Fruit fly (Drosophila melanogaster): ENCODE results near the gene CG10512.

The CG10512 gene

dm6 chr3L:21194392-21194925, 8.3 kb upstream of the CG10512 start:
- no peak for TF ChIP-seq Dll (optimal IDR thresholded peaks at IDR 0.05)
- no peak for TF ChIP-seq psq (optimal IDR thresholded peaks at IDR 0.05)
- TF ChIP-seq usp (GFP tag; optimal IDR thresholded peaks at IDR 0.05) = no peak
- no peak for TF ChIP-seq CG8478 (optimal IDR thresholded peaks at IDR 0.05)
- TF ChIP-seq EcR (GFP tag; optimal IDR thresholded peaks at IDR 0.05) = no peak
- TF ChIP-seq pan (optimal IDR thresholded peaks at IDR 0.05) = no peak

- no peak for TF ChIP-seq pan (optimal IDR thresholded peaks at IDR 0.05)
- TF ChIP-seq Dll (optimal IDR thresholded peaks at IDR 0.05) = no peak
- TF ChIP-seq psq (optimal IDR thresholded peaks at IDR 0.05) = no peak
- TF ChIP-seq EcR (GFP tag; optimal IDR thresholded peaks at IDR 0.05) = no peak
These were observed 6.2 kb upstream of the CG10512 start, which contains the start of the genes Targ3 and park for dm6 chr3L:21196563-21196962. Gene Targ3 (plus strand): TSS chr3L:21196831. Gene park (minus strand): TSS chr3L:21196853.

- TF ChIP-seq Dll (optimal IDR thresholded peaks at IDR 0.05) (no peak), EcR (GFP tag; optimal IDR thresholded peaks at IDR 0.05) (no peak), psq (optimal IDR thresholded peaks at IDR 0.05) (no peak), usp (GFP tag; optimal IDR thresholded peaks at IDR 0.05) (no peak)
These were observed 2.1 kb upstream of the CG10512 start for dm6 chr3L:21200587-21200986.

- no peak for TF ChIP-seq EcR (GFP tag; optimal IDR thresholded peaks at IDR 0.05)
- no peak for TF ChIP-seq pan (optimal IDR thresholded peaks at IDR 0.05)
- no peak for TF ChIP-seq usp (GFP tag; optimal IDR thresholded peaks at IDR 0.05)
- TF ChIP-seq psq (optimal IDR thresholded peaks at IDR 0.05) = no peak
- no peak for TF ChIP-seq CG8478 (optimal IDR thresholded peaks at IDR 0.05)
- no peak for TF ChIP-seq Dll (optimal IDR thresholded peaks at IDR 0.05)
These were observed 1.3 kb upstream of the CG10512 start for dm6 chr3L:21201246-21201896.

- TF ChIP-seq usp (GFP tag; optimal IDR thresholded peaks at IDR 0.05) (no peak), CG8478 (optimal IDR thresholded peaks at IDR 0.05) (no peak), EcR (GFP tag; optimal IDR thresholded peaks at IDR 0.05) (peak in 1 of 2 experiments; percentile 52), Dll (optimal IDR thresholded peaks at IDR 0.05) (no peak)
These were observed 517 bp upstream of the CG10512 start for dm6 chr3L:21202029-21202776.

- TF ChIP-seq psq (optimal IDR thresholded peaks at IDR 0.05) (no peak), pan (optimal IDR thresholded peaks at IDR 0.05) (no peak), CG8478 (optimal IDR thresholded peaks at IDR 0.05) (no peak), EcR (GFP tag; optimal IDR thresholded peaks at IDR 0.05) (no peak), Dll (optimal IDR thresholded peaks at IDR 0.05) (no peak), usp (GFP tag; optimal IDR thresholded peaks at IDR 0.05) (no peak)
These were observed 2.1 kb downstream of the CG10512 start for dm6 chr3L:21204581-21205495.

dm6 chr3L:21205496-21205824, 2.7 kb downstream of the CG10512 start:
- TF ChIP-seq pan (optimal IDR thresholded peaks at IDR 0.05) (no peak), Dll (optimal IDR thresholded peaks at IDR 0.05) (no peak), EcR (GFP tag; optimal IDR thresholded peaks at IDR 0.05) (no peak), usp (GFP tag; optimal IDR thresholded peaks at IDR 0.05) (no peak), psq (optimal IDR thresholded peaks at IDR 0.05) (no peak), CG8478 (optimal IDR thresholded peaks at IDR 0.05) (no peak)

dm6 chr3L:21206486-21206885, 3.8 kb downstream of the CG10512 start:
- TF ChIP-seq EcR (GFP tag; optimal IDR thresholded peaks at IDR 0.05) (no peak), usp (GFP tag; optimal IDR thresholded peaks at IDR 0.05) (no peak), pan (optimal IDR thresholded peaks at IDR 0.05) (no peak), Dll (optimal IDR thresholded peaks at IDR 0.05) (no peak), psq (optimal IDR thresholded peaks at IDR 0.05) (no peak), CG8478 (optimal IDR thresholded peaks at IDR 0.05) (no peak)

- TF ChIP-seq usp (GFP tag; optimal IDR thresholded peaks at IDR 0.05) (no peak), EcR (GFP tag; optimal IDR thresholded peaks at IDR 0.05) (no peak), Dll (optimal IDR thresholded peaks at IDR 0.05) (no peak)
These were observed 7.3 kb downstream of the CG10512 start, which contains the start of the genes CG10510 and CG10508 for dm6 chr3L:21209921-21210532. Gene CG10510 (minus strand): TSS chr3L:21210084. Gene CG10508 (plus strand): TSS chr3L:21210215.

dm6 chr3L:21216697-21217291, 14.1 kb downstream of the CG10512 start, which contains the start of the genes Trmt112 and Ilk:
Gene Trmt112 (minus strand): TSS chr3L:21216839.
Gene Ilk (plus strand): TSS chr3L:21216901.
- no peak for TF ChIP-seq EcR (GFP tag; optimal IDR thresholded peaks at IDR 0.05)
- TF ChIP-seq CG8478 (optimal IDR thresholded peaks at IDR 0.05) = no peak
- no peak for TF ChIP-seq usp (GFP tag; optimal IDR thresholded peaks at IDR 0.05)
- no peak for TF ChIP-seq Dll (optimal IDR thresholded peaks at IDR 0.05)
- no peak for TF ChIP-seq pan (optimal IDR thresholded peaks at IDR 0.05)
- TF ChIP-seq psq (optimal IDR thresholded peaks at IDR 0.05) = no peak

- TF ChIP-seq EcR (GFP tag; optimal IDR thresholded peaks at IDR 0.05) (no peak), pan (optimal IDR thresholded peaks at IDR 0.05) (no peak), Dll (optimal IDR thresholded peaks at IDR 0.05) (no peak), usp (GFP tag; optimal IDR thresholded peaks at IDR 0.05) (no peak), psq (optimal IDR thresholded peaks at IDR 0.05) (no peak)
These were observed 16.4 kb downstream of the CG10512 start for dm6 chr3L:21219160-21219559.
